Fruit fly (Drosophila melanogaster): ENCODE measurements around the gene Naa60.

DNA sequence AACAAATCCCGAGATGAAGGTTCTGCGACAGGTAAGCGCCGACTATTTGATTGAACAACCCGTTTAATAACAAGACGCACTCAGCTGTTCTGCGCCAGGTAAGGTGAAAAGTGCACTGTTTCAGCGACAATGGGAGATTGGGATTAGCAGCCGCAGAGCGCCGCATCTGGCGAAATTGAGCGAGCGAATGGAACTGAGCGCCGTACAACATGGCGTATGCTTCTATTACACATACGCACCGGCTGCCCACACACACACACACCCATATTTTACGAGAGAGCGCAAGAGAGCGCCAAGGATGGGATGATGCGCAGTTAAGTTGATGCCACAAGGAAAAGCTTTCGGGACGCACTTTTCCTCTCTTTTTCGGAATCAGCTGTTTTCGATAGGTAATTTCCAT, 31.5 kb upstream of the Naa60 start:
- no peak for TF ChIP-seq kay (GFP tag; ENCODE audit: borderline replicate concordance)
- no peak for TF ChIP-seq Mnt (GFP tag; optimal IDR thresholded peaks at IDR 0.05)
- no peak for TF ChIP-seq Crg-1 (GFP tag; optimal IDR thresholded peaks at IDR 0.05)
